Fruit fly (Drosophila melanogaster) whole organism, prepupa: ENCODE data around the gene Ipp.
A peak's percentile ranks its signal among the peaks of the same experiment; 100 is the strongest.

ENCODE experiments used
- Blimp-1 ChIP-seq: fragments of 200-800 bp; sonication (Bioruptor generic); optimal IDR thresholded peaks from 3 replicates; lab custom pipeline; 2017; ENCODE audit warnings: missing biosample characterization, missing genetic modification characterization, mild to moderate bottlenecking, moderate library complexity, missing genetic modification reagents
- CG10631 ChIP-seq: fragments of 200-800 bp; sonication (Bioruptor generic); optimal IDR thresholded peaks from 2 replicates; lab custom pipeline; 2016; ENCODE audit warnings: missing biosample characterization, missing genetic modification characterization
- CG10669 ChIP-seq: fragments of 200-800 bp; sonication (Bioruptor generic); optimal IDR thresholded peaks from 3 replicates; lab custom pipeline; 2018; ENCODE audit warnings: missing biosample characterization, mild to moderate bottlenecking, missing genetic modification characterization, moderate library complexity
- CG11762 ChIP-seq: fragments of 200-800 bp; sonication (Bioruptor generic); optimal IDR thresholded peaks from 3 replicates; lab custom pipeline; 2016; ENCODE audit warnings: missing biosample characterization, missing genetic modification characterization; ENCODE audit not compliant: insufficient read depth
- CG15336 ChIP-seq: fragments of 200-800 bp; sonication (Bioruptor generic); IDR thresholded peaks from 2 replicates; pipeline ENCODE4 v1.3.6; 2022; ENCODE audit warnings: missing biosample characterization, missing genetic modification characterization
- CG1621 ChIP-seq: fragments of 200-800 bp; sonication (Bioruptor generic); optimal IDR thresholded peaks from 3 replicates; lab custom pipeline; 2018; ENCODE audit warnings: missing biosample characterization, mild to moderate bottlenecking, missing genetic modification characterization
- CG16779 ChIP-seq: fragments of 200-800 bp; sonication (Bioruptor generic); optimal IDR thresholded peaks from 3 replicates; lab custom pipeline; 2017; ENCODE audit warnings: missing biosample characterization, mild to moderate bottlenecking, missing genetic modification characterization
- CG3032 ChIP-seq: fragments of 200-800 bp; optimal IDR thresholded peaks from 2 replicates; lab custom pipeline; 2019; ENCODE audit warnings: missing biosample characterization, mild to moderate bottlenecking, missing genetic modification characterization, moderate library complexity
- CG31627 ChIP-seq: fragments of 200-800 bp; sonication (Bioruptor generic); optimal IDR thresholded peaks from 3 replicates; lab custom pipeline; 2016; ENCODE audit warnings: missing biosample characterization, missing genetic modification characterization
- CG34406 ChIP-seq: fragments of 200-800 bp; sonication (Bioruptor generic); optimal IDR thresholded peaks from 3 replicates; lab custom pipeline; 2016; ENCODE audit warnings: missing biosample characterization, missing genetic modification characterization
- CG3919 ChIP-seq: fragments of 200-800 bp; sonication (Bioruptor generic); optimal IDR thresholded peaks from 3 replicates; lab custom pipeline; 2016; ENCODE audit warnings: missing biosample characterization, missing genetic modification characterization
- CG4318 ChIP-seq: fragments of 200-800 bp; sonication (Bioruptor generic); optimal IDR thresholded peaks from 3 replicates; lab custom pipeline; 2017; ENCODE audit warnings: missing biosample characterization, mild to moderate bottlenecking, missing genetic modification characterization
- CG6163 ChIP-seq: fragments of 200-800 bp; sonication (Bioruptor generic); IDR thresholded peaks from 3 replicates; pipeline ENCODE4 v1.3.6; 2022; ENCODE audit warnings: missing biosample characterization, missing genetic modification characterization
- CG6792 ChIP-seq: fragments of 200-800 bp; sonication (Bioruptor generic); optimal IDR thresholded peaks from 3 replicates; lab custom pipeline; 2016; ENCODE audit warnings: missing biosample characterization, missing genetic modification characterization
- CG6808 ChIP-seq: fragments of 200-800 bp; sonication (Bioruptor generic); optimal IDR thresholded peaks from 3 replicates; lab custom pipeline; 2017; ENCODE audit warnings: missing biosample characterization, missing genetic modification characterization, mild to moderate bottlenecking, moderate library complexity, missing genetic modification reagents
- CG6854 ChIP-seq: fragments of 200-800 bp; sonication (Bioruptor generic); optimal IDR thresholded peaks from 2 replicates; lab custom pipeline; 2017; ENCODE audit warnings: missing biosample characterization, mild to moderate bottlenecking, missing genetic modification characterization
- CG8119 ChIP-seq: fragments of 200-800 bp; sonication (Bioruptor generic); IDR thresholded peaks from 3 replicates; pipeline ENCODE4 v1.3.6; 2022; ENCODE audit warnings: missing biosample characterization, missing genetic modification characterization
- CG8319 ChIP-seq: fragments of 200-800 bp; sonication (Bioruptor generic); optimal IDR thresholded peaks from 3 replicates; lab custom pipeline; 2016; ENCODE audit warnings: missing biosample characterization, missing genetic modification characterization
- CG8632 ChIP-seq: fragments of 200-800 bp; sonication (Bioruptor generic); optimal IDR thresholded peaks from 3 replicates; lab custom pipeline; 2016; ENCODE audit warnings: missing biosample characterization, missing genetic modification characterization
- Eip75B ChIP-seq: fragments of 200-800 bp; sonication (Bioruptor generic); optimal IDR thresholded peaks from 3 replicates; lab custom pipeline; 2016; ENCODE audit warnings: missing biosample characterization, missing genetic modification characterization
- Eip78C ChIP-seq: fragments of 200-800 bp; sonication (Bioruptor generic); peaks from one replicate; lab custom pipeline; 2016; ENCODE audit warnings: missing biosample characterization, missing genetic modification characterization
- Eip93F ChIP-seq: fragments of 200-800 bp; sonication (Bioruptor generic); optimal IDR thresholded peaks from 2 replicates; lab custom pipeline; 2016; ENCODE audit warnings: missing biosample characterization, mild to moderate bottlenecking, missing genetic modification characterization
- Gug ChIP-seq: fragments of 200-800 bp; sonication (Bioruptor generic); IDR thresholded peaks from 2 replicates; pipeline ENCODE4 v1.3.6; 2022; ENCODE audit warnings: missing biosample characterization, missing genetic modification characterization
- Hr38 ChIP-seq: sonication (Bioruptor generic); optimal IDR thresholded peaks from 2 replicates; lab custom pipeline; 2016; ENCODE audit warnings: missing biosample characterization, missing genetic modification characterization
- Hr39 ChIP-seq: fragments of 200-800 bp; sonication (Bioruptor generic); optimal IDR thresholded peaks from 2 replicates; lab custom pipeline; 2016; ENCODE audit warnings: missing biosample characterization, missing genetic modification characterization
- Lpt ChIP-seq: fragments of 200-800 bp; sonication (Bioruptor generic); optimal IDR thresholded peaks from 3 replicates; lab custom pipeline; 2016; ENCODE audit warnings: missing biosample characterization, missing genetic modification characterization
- Met ChIP-seq: fragments of 200-800 bp; sonication (Bioruptor generic); optimal IDR thresholded peaks from 3 replicates; lab custom pipeline; 2016; ENCODE audit warnings: missing biosample characterization, missing genetic modification characterization
- OdsH ChIP-seq: fragments of 200-800 bp; sonication (Bioruptor generic); optimal IDR thresholded peaks from 3 replicates; lab custom pipeline; 2016; ENCODE audit warnings: missing biosample characterization, missing genetic modification characterization
- Smox ChIP-seq: fragments of 200-800 bp; sonication (Bioruptor generic); optimal IDR thresholded peaks from 3 replicates; lab custom pipeline; 2016; ENCODE audit warnings: missing biosample characterization, missing genetic modification characterization
- Sox102F ChIP-seq: fragments of 200-800 bp; sonication (Bioruptor generic); optimal IDR thresholded peaks from 2 replicates; lab custom pipeline; 2016; ENCODE audit warnings: missing biosample characterization, mild to moderate bottlenecking, missing genetic modification characterization
- Sox14 ChIP-seq: fragments of 200-800 bp; sonication (Bioruptor generic); optimal IDR thresholded peaks from 3 replicates; lab custom pipeline; 2016; ENCODE audit warnings: missing biosample characterization, missing genetic modification characterization
- Sox15 ChIP-seq: fragments of 200-800 bp; sonication (Bioruptor generic); optimal IDR thresholded peaks from 3 replicates; lab custom pipeline; 2016; ENCODE audit warnings: missing biosample characterization, missing genetic modification characterization
- acj6 ChIP-seq: fragments of 200-800 bp; sonication (Bioruptor generic); optimal IDR thresholded peaks from 3 replicates; lab custom pipeline; 2016; ENCODE audit warnings: missing biosample characterization, missing genetic modification characterization
- dac ChIP-seq: fragments of 200-800 bp; sonication (Bioruptor generic); optimal IDR thresholded peaks from 2 replicates; lab custom pipeline; 2017; ENCODE audit warnings: missing biosample characterization, mild to moderate bottlenecking, missing genetic modification characterization
- dsx ChIP-seq: fragments of 200-800 bp; optimal IDR thresholded peaks from 3 replicates; lab custom pipeline; 2019; ENCODE audit warnings: missing biosample characterization, mild to moderate bottlenecking, missing genetic modification characterization, moderate library complexity; ENCODE audit not compliant: poor library complexity, severe bottlenecking
- esn ChIP-seq: fragments of 200-800 bp; sonication (Bioruptor generic); optimal IDR thresholded peaks from 2 replicates; lab custom pipeline; 2016; ENCODE audit warnings: missing biosample characterization, mild to moderate bottlenecking, missing genetic modification characterization, moderate library complexity
- lz ChIP-seq: fragments of 200-800 bp; sonication (Bioruptor generic); optimal IDR thresholded peaks from 3 replicates; lab custom pipeline; 2016; ENCODE audit warnings: missing biosample characterization, missing genetic modification characterization
- pdm3 ChIP-seq: fragments of 200-800 bp; sonication (Bioruptor generic); optimal IDR thresholded peaks from 3 replicates; lab custom pipeline; 2016; ENCODE audit warnings: missing biosample characterization, missing genetic modification characterization
- spab ChIP-seq: fragments of 200-800 bp; sonication (Bioruptor generic); optimal IDR thresholded peaks from 2 replicates; lab custom pipeline; 2017; ENCODE audit warnings: missing biosample characterization, mild to moderate bottlenecking, missing genetic modification characterization, missing genetic modification reagents
- topi ChIP-seq: fragments of 200-800 bp; sonication (Bioruptor generic); optimal IDR thresholded peaks from 3 replicates; lab custom pipeline; 2016; ENCODE audit warnings: missing biosample characterization, missing genetic modification characterization
- vri ChIP-seq: fragments of 200-800 bp; sonication (Bioruptor generic); optimal IDR thresholded peaks from 3 replicates; lab custom pipeline; 2016; ENCODE audit warnings: missing biosample characterization, mild to moderate bottlenecking, missing genetic modification characterization

Ipp gene

DNA sequence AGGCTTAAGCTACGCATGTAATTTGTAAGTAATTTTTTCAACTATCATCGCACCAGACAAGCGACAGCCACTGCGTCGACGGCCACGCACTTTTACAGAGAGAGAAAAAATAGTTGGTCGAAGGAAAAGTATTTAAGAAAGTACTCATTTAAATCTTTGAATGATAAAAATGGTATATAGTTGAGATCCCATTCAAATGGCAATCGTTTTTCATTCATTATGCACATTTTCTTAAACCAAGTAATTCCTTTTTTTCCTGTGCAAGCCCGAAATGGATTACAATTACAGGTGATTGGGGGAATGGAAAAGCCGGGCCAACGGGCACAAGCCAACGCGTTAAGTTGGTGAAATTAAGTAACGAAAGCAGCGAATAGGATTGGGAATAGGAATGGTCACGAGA is 6.3 kb upstream of the Ipp start (continued):
- TF ChIP-seq dac (GFP tag; lab: Kevin White, UChicago) = peak; percentile 44
- no peak for TF ChIP-seq Eip75B
- no peak for TF ChIP-seq CG11762
- peak; percentile 60 for TF ChIP-seq Gug (GFP tag; lab: Robert Waterston, UW)
- TF ChIP-seq Sox15 = no peak
- TF ChIP-seq Lpt (GFP tag; lab: Kevin White, UChicago) = peak; percentile 39
- TF ChIP-seq CG34406 (GFP tag; lab: Kevin White, UChicago) = no peak
- peak; percentile 32 for TF ChIP-seq CG10631 (GFP tag; lab: Kevin White, UChicago)
- TF ChIP-seq OdsH (GFP tag; lab: Kevin White, UChicago) = peak; percentile 47
- no peak for TF ChIP-seq Smox (GFP tag; lab: Kevin White, UChicago)
- TF ChIP-seq Blimp-1 (GFP tag; lab: Kevin White, UChicago) = no peak
- TF ChIP-seq CG8319 (GFP tag; lab: Kevin White, UChicago) = no peak
- no peak for TF ChIP-seq lz (GFP tag; lab: Kevin White, UChicago)
- no peak for TF ChIP-seq spab (GFP tag; lab: Kevin White, UChicago)
- TF ChIP-seq Eip93F (GFP tag; lab: Kevin White, UChicago) = no peak
- peak; percentile 64 for TF ChIP-seq CG6163 (GFP tag; lab: Robert Waterston, UW)
- no peak for TF ChIP-seq Sox14
- TF ChIP-seq CG31627 (GFP tag; lab: Kevin White, UChicago) = no peak
- no peak for TF ChIP-seq Hr39
- TF ChIP-seq CG3919 (GFP tag; lab: Kevin White, UChicago) = peak; percentile 35
- TF ChIP-seq CG16779 (tag; lab: Kevin White, UChicago) = no peak
- no peak for TF ChIP-seq vri (GFP tag; lab: Kevin White, UChicago)
- TF ChIP-seq CG10669 (GFP tag; lab: Kevin White, UChicago) = no peak

DNA sequence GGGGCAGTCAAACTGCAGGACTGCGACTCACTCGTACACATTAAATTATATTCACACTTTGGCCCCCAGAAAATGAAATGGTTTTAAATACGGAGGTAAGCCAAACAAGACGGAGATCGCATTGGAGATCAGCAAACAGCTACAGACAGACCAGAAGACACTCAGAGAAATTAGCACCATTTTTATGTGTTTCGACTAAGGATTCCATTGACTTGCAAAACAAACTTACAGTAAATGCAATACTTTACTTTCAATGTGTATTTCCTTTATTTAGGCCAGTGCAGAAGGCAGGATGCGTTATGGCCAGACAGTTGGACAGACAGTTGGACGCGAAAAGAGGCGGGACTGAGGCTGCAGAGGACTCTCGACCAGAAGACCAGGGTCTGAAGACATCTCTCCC is 3.4 kb upstream of the Ipp start:
- peak; percentile 24 for TF ChIP-seq CG1621 (tag; lab: Kevin White, UChicago)
- no peak for TF ChIP-seq Eip75B
- no peak for TF ChIP-seq CG8632
- peak; percentile 39 for TF ChIP-seq Met (GFP tag; lab: Kevin White, UChicago)
- TF ChIP-seq CG3032 (tag; lab: Kevin White, UChicago) = peak; percentile 6
- TF ChIP-seq Eip78C (GFP tag; lab: Kevin White, UChicago) = peak; percentile 41
- peak; percentile 7 for TF ChIP-seq CG6808 (GFP tag; lab: Kevin White, UChicago)
- TF ChIP-seq esn (GFP tag; lab: Kevin White, UChicago) = peak; percentile 30
- TF ChIP-seq Hr39 = no peak
- no peak for TF ChIP-seq CG6854 (GFP tag; lab: Kevin White, UChicago)
- no peak for TF ChIP-seq CG4318 (GFP tag; lab: Kevin White, UChicago)
- no peak for TF ChIP-seq dsx
- peak; percentile 31 for TF ChIP-seq Smox (GFP tag; lab: Kevin White, UChicago)
- TF ChIP-seq Sox102F (GFP tag; lab: Kevin White, UChicago) = peak; percentile 1
- no peak for TF ChIP-seq Hr38 (GFP tag; lab: Kevin White, UChicago)
- TF ChIP-seq Sox14 = no peak
- TF ChIP-seq topi (GFP tag; lab: Kevin White, UChicago) = peak; percentile 4
- TF ChIP-seq CG11762 = no peak
- peak; percentile 4 for TF ChIP-seq CG3919 (GFP tag; lab: Kevin White, UChicago)
- peak; percentile 1 for TF ChIP-seq acj6 (GFP tag; lab: Kevin White, UChicago)
- no peak for TF ChIP-seq CG8119 (GFP tag; lab: Robert Waterston, UW)
- TF ChIP-seq Lpt (GFP tag; lab: Kevin White, UChicago) = no peak
- no peak for TF ChIP-seq CG15336
- TF ChIP-seq OdsH (GFP tag; lab: Kevin White, UChicago) = no peak
- no peak for TF ChIP-seq Gug (GFP tag; lab: Robert Waterston, UW)
- peak; percentile 18 for TF ChIP-seq CG6792 (GFP tag; lab: Kevin White, UChicago)
- peak; percentile 18 for TF ChIP-seq CG31627 (GFP tag; lab: Kevin White, UChicago)
- no peak for TF ChIP-seq Eip93F (GFP tag; lab: Kevin White, UChicago)
- TF ChIP-seq pdm3 (GFP tag; lab: Kevin White, UChicago) = peak; percentile 9
- TF ChIP-seq CG6163 (GFP tag; lab: Robert Waterston, UW) = 0 out of 3 replicates have a peak, but pooled peaks have one; percentile 34
